Worm (Caenorhabditis elegans) whole organism, L3 larva: ENCODE results near the gene srsx-39.

Experiments used
- R02D3.7 ChIP-seq: fragments of 150-350 bp; optimal IDR thresholded peaks from 2 replicates; lab custom pipeline; 2014; ENCODE audit warnings: missing biosample characterization, missing genetic modification characterization
- ZK546.5 ChIP-seq: sonication (generic microtip); optimal IDR thresholded peaks from 2 replicates; lab custom pipeline; 2017; ENCODE audit warnings: missing biosample characterization, missing genetic modification characterization
- aly-2 ChIP-seq: fragments of 150-350 bp; optimal IDR thresholded peaks from 2 replicates; lab custom pipeline; 2014; ENCODE audit warnings: missing biosample characterization, missing genetic modification characterization
- ceh-28 ChIP-seq: fragments of 150-350 bp; optimal IDR thresholded peaks from 2 replicates; lab custom pipeline; 2014; ENCODE audit warnings: missing biosample characterization, missing genetic modification reagents, missing genetic modification characterization
- daf-12 ChIP-seq: fragments of 150-350 bp; optimal IDR thresholded peaks from 2 replicates; lab custom pipeline; 2014; ENCODE audit warnings: missing biosample characterization, missing genetic modification reagents, missing genetic modification characterization
- egl-5 ChIP-seq: fragments of 150-350 bp; optimal IDR thresholded peaks from 2 replicates; lab custom pipeline; 2017; ENCODE audit warnings: missing biosample characterization, missing genetic modification reagents, missing genetic modification characterization, inconsistent platforms
- elt-1 ChIP-seq: fragments of 150-350 bp; optimal IDR thresholded peaks from 2 replicates; lab custom pipeline; 2014; ENCODE audit warnings: missing biosample characterization, missing genetic modification characterization
- elt-2 ChIP-seq: sonication (generic microtip); optimal IDR thresholded peaks from 2 replicates; lab custom pipeline; 2016; ENCODE audit warnings: missing genetic modification reagents, mild to moderate bottlenecking, missing genetic modification characterization, missing compliant biosample characterization
- elt-3 ChIP-seq, 3 experiments: fragments of 150-350 bp in 1 of 3; sonication (generic microtip) in 2 of 3; optimal IDR thresholded peaks; 2 replicates in 2 of 3; 4 replicates in 1 of 3; lab custom pipeline; 2014 to 2017; ENCODE audit warnings: missing biosample characterization in 3 of 3, missing genetic modification characterization in 3 of 3
- fkh-10 ChIP-seq: sonication (generic microtip); optimal IDR thresholded peaks from 2 replicates; lab custom pipeline; 2017; ENCODE audit warnings: missing biosample characterization, missing genetic modification reagents, missing genetic modification characterization
- fkh-2 ChIP-seq: fragments of 150-350 bp; optimal IDR thresholded peaks from 2 replicates; lab custom pipeline; 2014; ENCODE audit warnings: missing biosample characterization, missing genetic modification reagents, missing genetic modification characterization
- fos-1 ChIP-seq: fragments of 150-350 bp; optimal IDR thresholded peaks from 2 replicates; lab custom pipeline; 2014; ENCODE audit warnings: missing biosample characterization, missing genetic modification characterization
- lin-15B ChIP-seq: fragments of 150-350 bp; optimal IDR thresholded peaks from 2 replicates; lab custom pipeline; 2014; ENCODE audit warnings: missing biosample characterization, missing genetic modification characterization
- lin-39 ChIP-seq: fragments of 150-350 bp; optimal IDR thresholded peaks from 2 replicates; lab custom pipeline; 2018; ENCODE audit warnings: missing biosample characterization, missing genetic modification reagents, missing genetic modification characterization
- lsy-12 ChIP-seq: sonication (generic microtip); optimal IDR thresholded peaks from 2 replicates; lab custom pipeline; 2016; ENCODE audit warnings: mild to moderate bottlenecking, missing genetic modification characterization, missing compliant biosample characterization
- mml-1 ChIP-seq: fragments of 150-350 bp; sonication (generic microtip); optimal IDR thresholded peaks from 3 replicates; lab custom pipeline; 2014; ENCODE audit warnings: missing biosample characterization, missing genetic modification characterization
- nfya-1 ChIP-seq: sonication (generic microtip); optimal IDR thresholded peaks from 2 replicates; lab custom pipeline; 2017; ENCODE audit warnings: missing genetic modification characterization, mild to moderate bottlenecking, missing compliant biosample characterization, antibody characterized with exemption, moderate library complexity; ENCODE audit not compliant: insufficient read depth
- nhr-11 ChIP-seq: fragments of 150-350 bp; optimal IDR thresholded peaks from 2 replicates; lab custom pipeline; 2014; ENCODE audit warnings: missing biosample characterization, missing genetic modification characterization
- nhr-12 ChIP-seq: fragments of 150-350 bp; optimal IDR thresholded peaks from 2 replicates; lab custom pipeline; 2014; ENCODE audit warnings: missing biosample characterization, missing genetic modification characterization
- nhr-25 ChIP-seq: sonication (generic microtip); optimal IDR thresholded peaks from 2 replicates; lab custom pipeline; 2017; ENCODE audit warnings: missing biosample characterization, missing genetic modification characterization
- nhr-67 ChIP-seq: fragments of 150-350 bp; optimal IDR thresholded peaks from 2 replicates; lab custom pipeline; 2014; ENCODE audit warnings: missing biosample characterization, missing genetic modification characterization
- nhr-77 ChIP-seq: fragments of 150-350 bp; optimal IDR thresholded peaks from 2 replicates; lab custom pipeline; 2014; ENCODE audit warnings: missing biosample characterization, missing genetic modification characterization
- snpc-4 ChIP-seq: fragments of 150-350 bp; optimal IDR thresholded peaks from 2 replicates; lab custom pipeline; 2014; ENCODE audit warnings: missing biosample characterization, missing genetic modification characterization
- tbx-2 ChIP-seq: sonication (generic microtip); optimal IDR thresholded peaks from 2 replicates; lab custom pipeline; 2016; ENCODE audit warnings: mild to moderate bottlenecking, missing genetic modification characterization, missing compliant biosample characterization
- unc-39 ChIP-seq: sonication (generic microtip); optimal IDR thresholded peaks from 4 replicates; lab custom pipeline; 2017; ENCODE audit warnings: missing biosample characterization, missing genetic modification characterization
- unc-62 ChIP-seq: fragments of 150-350 bp; sonication (generic microtip); optimal IDR thresholded peaks from 4 replicates; lab custom pipeline; 2014; ENCODE audit warnings: missing biosample characterization, missing genetic modification reagents, missing genetic modification characterization
- ztf-11 ChIP-seq: fragments of 150-350 bp; optimal IDR thresholded peaks from 2 replicates; lab custom pipeline; 2014; ENCODE audit warnings: missing biosample characterization, missing genetic modification characterization
- ztf-4 ChIP-seq: fragments of 150-350 bp; optimal IDR thresholded peaks from 2 replicates; lab custom pipeline; 2014; ENCODE audit warnings: missing biosample characterization, missing genetic modification characterization

The srsx-39 gene

DNA sequence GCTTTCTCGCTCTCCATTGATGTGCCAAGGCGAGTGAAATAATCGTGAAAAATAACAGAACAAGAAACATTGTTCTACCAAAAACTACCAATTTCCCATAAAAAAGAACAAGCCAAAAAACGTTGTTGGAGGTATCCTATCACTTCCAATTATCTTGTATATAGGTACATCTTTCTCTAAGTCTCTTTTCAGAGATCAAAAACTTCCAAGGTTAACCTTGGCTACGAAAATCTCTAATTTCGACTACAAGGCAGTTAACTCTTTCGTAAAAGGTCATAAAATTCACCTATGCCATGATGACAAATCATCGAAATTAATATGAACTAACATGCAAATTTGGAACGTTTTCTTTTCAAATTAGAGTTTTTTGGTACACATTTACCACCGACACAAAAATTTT, 31.3 kb upstream of the srsx-39 start, which contains the start of gene cyp-34A1:
TSS of gene cyp-34A1 (minus strand) at position 101 of the 400 bp plus-strand sequence.
- no peak for TF ChIP-seq elt-2 (tag; lab: Kevin White, UChicago)
- no peak for TF ChIP-seq ceh-28 (tag; lab: Kevin White, UChicago)
- TF ChIP-seq nhr-25 (tag; lab: Kevin White, UChicago), result peak; percentile 19
- TF ChIP-seq lin-15B (tag; lab: Kevin White, UChicago), result no peak

DNA sequence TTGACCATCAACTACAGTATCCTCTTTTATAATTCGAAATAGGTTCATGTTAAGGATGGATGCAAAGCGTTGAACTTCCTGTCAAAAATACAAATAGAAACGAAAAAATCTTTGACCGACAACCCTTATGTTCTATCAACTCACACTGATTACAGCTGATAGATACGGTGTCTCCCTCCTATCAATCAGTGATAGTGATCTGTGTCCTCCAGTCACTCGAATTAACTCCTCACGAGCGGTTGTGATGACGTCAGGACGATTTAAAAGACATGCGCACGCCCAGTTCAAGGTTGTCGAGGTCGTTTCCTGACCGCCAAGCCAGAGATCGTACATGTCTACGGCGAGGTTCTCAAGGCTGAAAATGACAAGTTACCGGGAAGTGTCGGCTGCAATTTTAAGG, 29.4 kb upstream of the srsx-39 start:
- TF ChIP-seq nhr-12 (tag; lab: Kevin White, UChicago), result no peak
- TF ChIP-seq nhr-25 (tag; lab: Kevin White, UChicago), result peak; percentile 74

DNA sequence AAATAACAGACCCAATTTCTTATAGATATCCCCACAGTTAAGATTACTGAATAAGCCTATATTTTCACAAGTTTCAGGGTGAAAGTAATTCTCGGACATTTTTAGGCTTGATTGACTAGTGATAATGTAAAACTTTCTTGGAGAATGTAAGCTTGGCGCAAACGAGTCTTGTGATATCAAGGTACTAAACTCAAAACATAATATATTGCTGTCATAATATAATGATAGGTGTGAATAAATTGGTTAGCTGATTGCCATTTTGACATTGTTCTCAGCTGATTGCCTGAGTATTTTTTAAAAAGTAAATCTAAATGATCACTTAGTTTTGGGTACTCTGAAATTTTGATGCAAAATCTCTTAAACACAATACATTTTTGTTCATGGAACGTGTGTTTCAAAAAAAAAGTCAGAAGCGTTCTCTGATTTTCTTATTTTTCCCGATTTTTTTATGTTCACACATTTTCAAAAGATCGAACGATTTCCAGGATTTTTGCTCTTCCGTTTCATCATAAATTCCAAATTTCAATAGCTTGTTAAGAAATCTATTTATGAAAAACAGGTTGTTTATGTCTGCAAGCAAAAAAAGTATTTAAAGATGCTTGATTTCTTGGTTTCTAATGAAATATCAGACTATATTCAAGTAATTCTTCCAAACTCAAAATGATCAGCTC, 24.8 kb upstream of the srsx-39 start, which contains the start of the genes srw-19 and srx-51:
TSS of gene srw-19 (minus strand) at position 101 of the 671 bp plus-strand sequence.
TSS of gene srx-51 (plus strand) at position 621 of the 671 bp plus-strand sequence.
- TF ChIP-seq nfya-1 (no peak), fos-1 (tag; lab: Kevin White, UChicago) (no peak), elt-1 (tag; lab: Kevin White, UChicago) (no peak), nhr-11 (tag; lab: Kevin White, UChicago) (no peak), lsy-12 (tag; lab: Kevin White, UChicago) (no peak), unc-62 (GFP tag; lab: Kevin White, UChicago) (no peak), lin-39 (no peak), nhr-12 (tag; lab: Kevin White, UChicago) (no peak), nhr-77 (tag; lab: Kevin White, UChicago) (no peak), unc-39 (tag; lab: Kevin White, UChicago) (no peak)

DNA sequence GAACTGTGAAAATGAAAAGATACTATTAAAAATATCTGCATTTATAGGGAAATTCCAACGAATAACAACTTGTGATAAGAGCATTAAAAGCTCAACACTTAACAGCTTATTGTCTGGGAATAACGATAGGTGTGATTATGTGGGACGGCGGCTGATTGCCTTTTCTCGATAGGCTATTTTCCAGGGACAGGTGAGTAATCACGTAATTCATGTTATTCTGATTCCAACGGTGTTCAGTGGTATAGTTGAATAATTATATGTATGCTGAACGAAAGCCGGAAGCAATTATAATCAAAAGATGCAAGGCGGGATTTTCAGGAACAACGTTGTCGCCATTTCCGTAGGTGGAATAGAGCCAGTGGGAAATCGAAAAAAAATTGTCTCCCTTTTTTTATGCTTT, 20.3 kb upstream of the srsx-39 start, which contains the start of gene srw-17:
TSS of gene srw-17 (minus strand) at position 101 of the 400 bp plus-strand sequence.
- no peak for TF ChIP-seq mml-1 (tag; lab: Kevin White, UChicago)
- no peak for TF ChIP-seq lsy-12 (tag; lab: Kevin White, UChicago)
- TF ChIP-seq daf-12 (tag; lab: Kevin White, UChicago), result no peak
- TF ChIP-seq snpc-4 (tag; lab: Kevin White, UChicago), result no peak
- TF ChIP-seq lin-15B (tag; lab: Kevin White, UChicago), result no peak
- no peak for TF ChIP-seq fkh-2
- TF ChIP-seq fos-1 (tag; lab: Kevin White, UChicago), result no peak

DNA sequence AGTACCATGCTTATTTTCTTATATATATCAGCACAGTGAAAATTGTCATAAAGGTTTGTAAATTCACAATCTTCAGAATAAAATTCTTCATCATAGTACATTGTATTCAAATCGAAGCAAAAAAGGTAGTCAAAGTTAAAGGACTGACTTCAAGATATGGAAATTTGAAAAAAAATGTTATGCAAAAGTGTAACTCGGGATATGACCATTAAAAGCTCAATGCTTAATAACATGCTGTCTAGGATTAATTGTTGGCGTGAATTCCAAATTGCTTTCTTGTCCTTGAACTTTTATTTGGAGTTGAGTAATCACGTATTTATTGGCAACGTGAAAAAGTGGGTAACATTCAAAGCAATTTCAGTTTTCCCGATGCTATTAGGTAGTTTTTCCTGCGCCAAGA, 18.2 kb upstream of the srsx-39 start, which contains the start of gene srw-16:
TSS of gene srw-16 (minus strand) at position 101 of the 400 bp plus-strand sequence.
- TF ChIP-seq elt-3 (tag; optimal IDR thresholded peaks at IDR 0.05; lab: Kevin White, UChicago) (no peak), ztf-4 (tag; lab: Kevin White, UChicago) (no peak), fkh-10 (GFP tag; lab: Kevin White, UChicago) (no peak), egl-5 (tag; lab: Kevin White, UChicago) (no peak), elt-1 (tag; lab: Kevin White, UChicago) (no peak), R02D3.7 (no peak)

DNA sequence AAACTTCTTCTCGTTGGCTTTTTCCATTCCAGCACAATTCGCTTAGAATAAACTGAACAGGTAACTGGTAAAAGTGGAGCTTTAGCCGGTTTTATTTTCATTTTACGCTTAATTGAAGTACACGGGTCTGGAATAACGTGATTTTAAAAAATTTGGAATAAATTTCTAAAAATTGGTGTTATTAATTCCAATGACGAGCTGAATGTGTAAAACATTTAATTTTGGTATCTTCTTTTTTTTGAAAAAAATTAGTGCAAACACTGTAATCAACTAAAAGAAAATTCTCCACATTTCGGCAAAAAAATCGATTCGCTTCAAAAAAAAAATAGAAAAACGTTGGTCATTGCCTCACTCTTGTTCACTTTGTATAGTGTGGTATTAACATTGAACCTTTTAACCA, 15.7 kb upstream of the srsx-39 start, which contains the start of gene T10H4.4:
TSS of gene T10H4.4 (minus strand) at position 101 of the 400 bp plus-strand sequence.
- TF ChIP-seq nhr-11 (tag; lab: Kevin White, UChicago), result no peak
- no peak for TF ChIP-seq fkh-10 (GFP tag; lab: Kevin White, UChicago)
- TF ChIP-seq unc-62 (GFP tag; lab: Kevin White, UChicago), result no peak
- TF ChIP-seq R02D3.7, result no peak
- no peak for TF ChIP-seq nhr-67 (tag; lab: Kevin White, UChicago)
- TF ChIP-seq lin-39, result no peak
- TF ChIP-seq lsy-12 (tag; lab: Kevin White, UChicago), result no peak
- no peak for TF ChIP-seq snpc-4 (tag; lab: Kevin White, UChicago)
- TF ChIP-seq tbx-2 (tag; lab: Kevin White, UChicago), result no peak
- no peak for TF ChIP-seq nfya-1
- no peak for TF ChIP-seq ztf-11 (tag; lab: Kevin White, UChicago)
- TF ChIP-seq aly-2, result no peak
- no peak for TF ChIP-seq egl-5 (tag; lab: Kevin White, UChicago)
- TF ChIP-seq ZK546.5, result no peak
- TF ChIP-seq, all 47 proteins: peak for 0
